Fruit fly (Drosophila melanogaster) whole organism, embryonic: ENCODE results near the gene CG14273.

ENCODE experiments used
- CG1024 ChIP-seq: fragments of 200-800 bp; sonication (Bioruptor generic); IDR thresholded peaks from 2 replicates; pipeline ENCODE4 v1.3.6; 2022; ENCODE audit warnings: missing biosample characterization, missing genetic modification characterization
- CG10366 ChIP-seq: fragments of 200-800 bp; sonication (Bioruptor generic); IDR thresholded peaks from 2 replicates; pipeline ENCODE4 v1.3.6; 2022; ENCODE audit warnings: missing biosample characterization, missing genetic modification characterization
- CG11695 ChIP-seq: fragments of 200-800 bp; sonication (Bioruptor generic); IDR thresholded peaks from 3 replicates; pipeline ENCODE4 v1.3.6; 2022; ENCODE audit warnings: missing biosample characterization, missing genetic modification characterization
- CG12744 ChIP-seq: fragments of 200-800 bp; sonication (Bioruptor generic); optimal IDR thresholded peaks from 2 replicates; lab custom pipeline; 2016; ENCODE audit warnings: missing biosample characterization, missing genetic modification characterization
- CG16779 ChIP-seq: fragments of 200-800 bp; sonication (Bioruptor generic); IDR thresholded peaks from 2 replicates; pipeline ENCODE4 v1.3.6; 2022; ENCODE audit warnings: missing biosample characterization, missing genetic modification characterization
- CG18011 ChIP-seq: fragments of 200-800 bp; sonication (Bioruptor generic); optimal IDR thresholded peaks from 2 replicates; lab custom pipeline; 2017; ENCODE audit warnings: missing biosample characterization, missing genetic modification characterization, mild to moderate bottlenecking, moderate library complexity, missing genotype
- CG2202 ChIP-seq: fragments of 200-800 bp; sonication (Bioruptor generic); optimal IDR thresholded peaks from 2 replicates; lab custom pipeline; 2018; ENCODE audit warnings: missing biosample characterization, mild to moderate bottlenecking, missing genetic modification characterization
- CG32767 ChIP-seq: fragments of 200-800 bp; sonication (Bioruptor generic); IDR thresholded peaks from 2 replicates; pipeline ENCODE4 v1.3.6; 2022; ENCODE audit warnings: missing biosample characterization, missing genetic modification characterization
- CG4282 ChIP-seq: fragments of 200-800 bp; sonication (Bioruptor generic); optimal IDR thresholded peaks from 2 replicates; lab custom pipeline; 2016; ENCODE audit warnings: missing biosample characterization, missing genetic modification characterization
- CG4707 ChIP-seq: fragments of 200-800 bp; sonication (Bioruptor generic); optimal IDR thresholded peaks from 2 replicates; lab custom pipeline; 2018; ENCODE audit warnings: missing biosample characterization, mild to moderate bottlenecking, missing genetic modification characterization, moderate library complexity
- CG5180 ChIP-seq: fragments of 200-800 bp; sonication (Bioruptor generic); optimal IDR thresholded peaks from 3 replicates; lab custom pipeline; 2017; ENCODE audit warnings: missing biosample characterization, missing genetic modification characterization, mild to moderate bottlenecking, moderate library complexity, missing genetic modification reagents
- CG7928 ChIP-seq: fragments of 200-800 bp; sonication (Bioruptor generic); optimal IDR thresholded peaks from 2 replicates; lab custom pipeline; 2017; ENCODE audit warnings: missing biosample characterization, mild to moderate bottlenecking, missing genetic modification characterization
- CG8924 ChIP-seq: fragments of 200-800 bp; optimal IDR thresholded peaks from 3 replicates; lab custom pipeline; 2019; ENCODE audit warnings: missing biosample characterization, mild to moderate bottlenecking, missing genetic modification characterization, moderate library complexity
- CG9609 ChIP-seq: fragments of 200-800 bp; sonication (Bioruptor generic); optimal IDR thresholded peaks from 3 replicates; lab custom pipeline; 2016; ENCODE audit warnings: missing biosample characterization, missing genetic modification characterization
- CG9797 ChIP-seq: fragments of 200-800 bp; sonication (Bioruptor generic); optimal IDR thresholded peaks from 3 replicates; lab custom pipeline; 2018; ENCODE audit warnings: missing biosample characterization, mild to moderate bottlenecking, missing genetic modification characterization
- CHES-1-like ChIP-seq: fragments of 200-800 bp; sonication (Bioruptor generic); optimal IDR thresholded peaks from 2 replicates; lab custom pipeline; 2016; ENCODE audit warnings: missing biosample characterization, missing genetic modification characterization
- CoRest ChIP-seq: fragments of 200-800 bp; sonication (Bioruptor generic); optimal IDR thresholded peaks from 3 replicates; lab custom pipeline; 2018; ENCODE audit warnings: missing biosample characterization, mild to moderate bottlenecking, missing genetic modification characterization, moderate library complexity
- CrebB ChIP-seq: fragments of 200-800 bp; sonication (Bioruptor generic); optimal IDR thresholded peaks from 3 replicates; lab custom pipeline; 2018; ENCODE audit warnings: missing biosample characterization, mild to moderate bottlenecking, missing genetic modification characterization
- Dp ChIP-seq: fragments of 200-800 bp; sonication (Bioruptor generic); optimal IDR thresholded peaks from 2 replicates; lab custom pipeline; 2018; ENCODE audit warnings: missing biosample characterization, mild to moderate bottlenecking, missing genetic modification characterization, moderate library complexity
- Elba2 ChIP-seq: fragments of 200-800 bp; sonication (Bioruptor generic); optimal IDR thresholded peaks from 3 replicates; lab custom pipeline; 2016; ENCODE audit warnings: missing biosample characterization, missing genetic modification characterization
- GATAe ChIP-seq: fragments of 200-800 bp; sonication (Bioruptor generic); conservative IDR thresholded peaks from 2 replicates; pipeline ENCODE4 v1.3.6; 2022; ENCODE audit warnings: missing biosample characterization, missing genetic modification characterization
- MBD-R2 ChIP-seq: fragments of 200-800 bp; sonication (Bioruptor generic); IDR thresholded peaks from 2 replicates; pipeline ENCODE4 v1.3.6; 2022; ENCODE audit warnings: missing biosample characterization, missing genetic modification characterization
- Max ChIP-seq: fragments of 200-800 bp; sonication (Bioruptor generic); optimal IDR thresholded peaks from 2 replicates; lab custom pipeline; 2016; ENCODE audit warnings: missing biosample characterization, mild to moderate bottlenecking, missing genetic modification characterization
- Med ChIP-seq: fragments of 200-800 bp; sonication (Bioruptor generic); peaks from one replicate; lab custom pipeline; 2016; ENCODE audit warnings: missing biosample characterization, missing genetic modification characterization, mild to moderate bottlenecking, inconsistent platforms, moderate library complexity
- Neu2 ChIP-seq: fragments of 200-800 bp; sonication (Bioruptor generic); optimal IDR thresholded peaks from 3 replicates; lab custom pipeline; 2016; ENCODE audit warnings: missing biosample characterization, missing genetic modification characterization, borderline replicate concordance
- Nf-YA ChIP-seq: fragments of 200-800 bp; sonication (Bioruptor generic); IDR thresholded peaks from 2 replicates; pipeline ENCODE4 v1.3.6; 2022; ENCODE audit warnings: missing biosample characterization, missing genetic modification characterization
- Sox102F ChIP-seq: fragments of 200-800 bp; sonication (Bioruptor generic); optimal IDR thresholded peaks from 2 replicates; lab custom pipeline; 2018; ENCODE audit warnings: missing biosample characterization, mild to moderate bottlenecking, missing genetic modification characterization, moderate library complexity
- Spps ChIP-seq: fragments of 200-800 bp; sonication (Bioruptor generic); optimal IDR thresholded peaks from 2 replicates; lab custom pipeline; 2018; ENCODE audit warnings: missing biosample characterization, mild to moderate bottlenecking, missing genetic modification characterization
- Stat92E ChIP-seq, 3 experiments: fragments of >200 bp in 2 of 3; fragments of 200-800 bp in 1 of 3; sonication (Bioruptor generic) in 1 of 3; optimal IDR thresholded peaks; 2 replicates each; lab custom pipeline; 2017 to 2019; ENCODE audit warnings: missing biosample characterization in 3 of 3, missing genetic modification characterization in 3 of 3, mild to moderate bottlenecking in 1 of 3, moderate library complexity in 1 of 3
- Trl ChIP-seq, 3 experiments: fragments of >200 bp in 2 of 3; fragments of 200-800 bp in 1 of 3; sonication (Bioruptor generic) in 1 of 3; optimal IDR thresholded peaks; 2 replicates in 1 of 3; 3 replicates in 2 of 3; lab custom pipeline; 2016 to 2017; ENCODE audit warnings: missing biosample characterization in 1 of 3, missing genetic modification characterization in 1 of 3
- amos ChIP-seq: fragments of 200-800 bp; sonication (Bioruptor generic); IDR thresholded peaks from 2 replicates; pipeline ENCODE4 v1.3.6; 2022; ENCODE audit warnings: missing biosample characterization, missing genetic modification characterization; ENCODE audit not compliant: partially characterized antibody
- cas ChIP-seq: fragments of 200-800 bp; sonication (Bioruptor generic); IDR thresholded peaks from 2 replicates; pipeline ENCODE4 v1.3.6; 2022; ENCODE audit warnings: missing biosample characterization, missing genetic modification characterization
- caup ChIP-seq: fragments of 200-800 bp; sonication (Bioruptor generic); optimal IDR thresholded peaks from 3 replicates; lab custom pipeline; 2017; ENCODE audit warnings: missing biosample characterization, mild to moderate bottlenecking, missing genetic modification characterization, moderate library complexity; ENCODE audit not compliant: severe bottlenecking
- corto ChIP-seq: fragments of 200-800 bp; sonication (Bioruptor generic); optimal IDR thresholded peaks from 2 replicates; lab custom pipeline; 2016; ENCODE audit warnings: missing biosample characterization, mild to moderate bottlenecking, missing genetic modification characterization, moderate library complexity
- dimm ChIP-seq: fragments of 200-800 bp; sonication (Bioruptor generic); IDR thresholded peaks from 2 replicates; pipeline ENCODE4 v1.3.6; 2022; ENCODE audit warnings: missing biosample characterization, missing genetic modification characterization
- exex ChIP-seq: fragments of 200-800 bp; sonication (Bioruptor generic); optimal IDR thresholded peaks from 4 replicates; lab custom pipeline; 2018; ENCODE audit warnings: missing biosample characterization, mild to moderate bottlenecking, missing genetic modification characterization, moderate library complexity
- fd96Cb ChIP-seq: fragments of 200-800 bp; sonication (Bioruptor generic); optimal IDR thresholded peaks from 2 replicates; lab custom pipeline; 2018; ENCODE audit warnings: missing biosample characterization, mild to moderate bottlenecking, missing genetic modification characterization, moderate library complexity
- fu2 ChIP-seq: fragments of 200-800 bp; sonication (Bioruptor generic); optimal IDR thresholded peaks from 2 replicates; lab custom pipeline; 2016; ENCODE audit warnings: missing biosample characterization, missing genetic modification characterization
- ind ChIP-seq: fragments of 200-800 bp; sonication (Bioruptor generic); optimal IDR thresholded peaks from 3 replicates; lab custom pipeline; 2016; ENCODE audit warnings: missing biosample characterization, missing genetic modification characterization
- jigr1 ChIP-seq: fragments of 200-800 bp; sonication (Bioruptor generic); IDR thresholded peaks from 3 replicates; pipeline ENCODE4 v1.3.6; 2022; ENCODE audit warnings: missing biosample characterization, missing genetic modification characterization
- sens-2 ChIP-seq: fragments of 200-800 bp; sonication (Bioruptor generic); IDR thresholded peaks from 2 replicates; pipeline ENCODE4 v1.3.6; 2022; ENCODE audit warnings: missing biosample characterization, missing genetic modification characterization
- seq ChIP-seq: fragments of 200-800 bp; sonication (Bioruptor generic); IDR thresholded peaks from 2 replicates; pipeline ENCODE4 v1.3.6; 2022; ENCODE audit warnings: missing biosample characterization, missing genetic modification characterization
- sima ChIP-seq: fragments of 200-800 bp; sonication (Bioruptor generic); optimal IDR thresholded peaks from 2 replicates; lab custom pipeline; 2016; ENCODE audit warnings: missing biosample characterization, missing genetic modification characterization
- sna ChIP-seq: fragments of 200-800 bp; sonication (Bioruptor generic); IDR thresholded peaks from 2 replicates; pipeline ENCODE4 v1.3.6; 2022; ENCODE audit warnings: missing biosample characterization, missing genetic modification characterization; ENCODE audit not compliant: partially characterized antibody
- stwl ChIP-seq: fragments of 200-800 bp; sonication (Bioruptor generic); optimal IDR thresholded peaks from 3 replicates; lab custom pipeline; 2018; ENCODE audit warnings: missing biosample characterization, mild to moderate bottlenecking, missing genetic modification characterization, moderate library complexity
- tio ChIP-seq: fragments of 200-800 bp; sonication (Bioruptor generic); optimal IDR thresholded peaks from 2 replicates; lab custom pipeline; 2017; ENCODE audit warnings: missing biosample characterization, missing genetic modification characterization, inconsistent platforms
- tup ChIP-seq: fragments of 200-800 bp; sonication (Bioruptor generic); optimal IDR thresholded peaks from 2 replicates; lab custom pipeline; 2016; ENCODE audit warnings: missing biosample characterization, mild to moderate bottlenecking, missing genetic modification characterization, moderate library complexity
- wek ChIP-seq: fragments of 200-800 bp; sonication (Bioruptor generic); optimal IDR thresholded peaks from 3 replicates; lab custom pipeline; 2018; ENCODE audit warnings: missing biosample characterization, mild to moderate bottlenecking, missing genetic modification characterization, moderate library complexity

Gene CG14273

DNA sequence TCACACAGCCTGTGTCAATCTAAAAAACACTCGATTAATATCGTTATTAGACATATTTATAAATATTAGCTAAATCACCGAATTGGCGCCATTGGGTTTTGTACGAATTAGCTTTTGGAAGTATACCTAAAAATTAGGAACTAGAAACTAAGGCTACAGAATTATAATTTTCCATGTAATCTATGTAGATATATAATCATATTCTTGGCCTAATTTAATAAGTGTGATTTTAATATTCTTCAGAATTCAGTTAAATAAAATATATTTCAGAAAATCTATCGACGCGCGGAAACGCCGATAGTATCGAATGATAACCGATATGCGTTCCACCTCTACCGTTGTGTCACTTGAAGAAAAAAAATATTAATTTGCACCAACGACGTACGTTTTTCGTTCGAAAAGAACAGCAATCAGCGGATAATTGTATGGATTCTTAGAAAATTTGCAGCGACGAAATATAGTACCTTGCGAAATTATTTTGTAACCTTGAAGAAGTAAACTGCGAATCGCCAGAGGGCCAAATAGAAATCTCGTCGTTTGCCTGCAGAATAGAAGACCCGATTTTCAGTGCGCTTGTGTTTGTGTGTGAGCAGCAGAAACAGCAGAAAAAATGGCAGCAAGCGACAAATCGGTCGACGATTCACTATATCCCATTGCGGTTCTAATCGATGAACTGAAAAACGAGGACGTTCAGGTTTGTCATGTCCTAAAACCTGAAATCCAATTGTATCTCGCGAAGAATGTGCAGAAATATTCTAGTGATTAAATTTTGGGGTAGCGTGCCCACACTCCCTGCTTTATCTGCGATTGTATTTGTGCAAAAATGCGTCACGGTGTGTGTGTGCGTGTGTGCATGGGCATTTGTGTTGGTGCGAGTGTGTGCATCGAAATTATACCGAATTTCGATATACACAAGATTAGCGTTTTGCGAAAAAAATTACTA, 23.5 kb downstream of the CG14273 start, which contains the start of gene Pp2A-29B (continued):
- TF ChIP-seq sna (GFP tag; lab: Robert Waterston, UW) (peak; percentile 99), CG9797 (GFP tag; lab: Kevin White, UChicago) (peak; percentile 55), CG18011 (GFP tag; lab: Kevin White, UChicago) (peak; percentile 97), stwl (tag; lab: Kevin White, UChicago) (peak; percentile 51), CHES-1-like (GFP tag; lab: Kevin White, UChicago) (no peak), Max (GFP tag; lab: Kevin White, UChicago) (peak; percentile 23), fd96Cb (tag; lab: Kevin White, UChicago) (no peak), corto (no peak), exex (tag; lab: Kevin White, UChicago) (peak; percentile 35), tio (GFP tag; lab: Kevin White, UChicago) (peak; percentile 12), Med (GFP tag; lab: Kevin White, UChicago) (peak; percentile 57), Nf-YA (GFP tag; lab: Robert Waterston, UW) (no peak), CoRest (tag; lab: Kevin White, UChicago) (peak; percentile 66), CG4707 (GFP tag; lab: Kevin White, UChicago) (no peak), wek (no peak), CG4282 (no peak), caup (GFP tag; lab: Kevin White, UChicago) (no peak), Trl (optimal IDR thresholded peaks at IDR 0.05; lab: Kevin White, UChicago) (no peak), Trl (GFP tag; optimal IDR thresholded peaks at IDR 0.05; lab: Kevin White, UChicago) (peak; percentile 3), Spps (tag; lab: Kevin White, UChicago) (no peak), cas (no peak), CG9609 (no peak), MBD-R2 (GFP tag; lab: Robert Waterston, UW) (0 out of 2 replicates have a peak, but pooled peaks have one; percentile 7), CG10366 (no peak), jigr1 (no peak), GATAe (GFP tag; lab: Robert Waterston, UW) (no peak), Elba2 (GFP tag; lab: Kevin White, UChicago) (no peak), seq (GFP tag; lab: Robert Waterston, UW) (no peak), CG1024 (GFP tag; lab: Robert Waterston, UW) (no peak), amos (GFP tag; lab: Robert Waterston, UW) (peak; percentile 98), Stat92E (GFP tag; optimal IDR thresholded peaks at IDR 0.05; lab: Kevin White, UChicago) (peak in 1 of 3 experiments; percentile 14), CG8924 (tag; lab: Kevin White, UChicago) (peak; percentile 42), Sox102F (GFP tag; lab: Kevin White, UChicago) (no peak), tup (GFP tag; lab: Kevin White, UChicago) (no peak), CG11695 (no peak), CG5180 (no peak), sens-2 (GFP tag; lab: Robert Waterston, UW) (no peak), CrebB (no peak), dimm (no peak), Dp (GFP tag; lab: Kevin White, UChicago) (peak; percentile 80), CG12744 (GFP tag; lab: Kevin White, UChicago) (no peak), fu2 (no peak), CG7928 (no peak), CG32767 (GFP tag; lab: Robert Waterston, UW) (peak; percentile 33; the same call in 1 of the 2 replicates), ind (GFP tag; lab: Kevin White, UChicago) (no peak), Neu2 (no peak), CG2202 (tag; lab: Kevin White, UChicago) (no peak), sima (GFP tag; lab: Kevin White, UChicago) (no peak), CG16779 (GFP tag; lab: Robert Waterston, UW) (no peak)
